Fruit fly (Drosophila melanogaster): ENCODE results near the gene m.
A peak's percentile ranks its signal among the peaks of the same experiment; 100 is the strongest.

m gene

dm6 chrX:11806196-11806595 lies 52.1 kb downstream of the m start:
- no peak for TF ChIP-seq NC2α (GFP tag; optimal IDR thresholded peaks at IDR 0.05)
- no peak for TF ChIP-seq zen2 (GFP tag; IDR thresholded peaks at IDR 0.05; ENCODE audit: partially characterized antibody)
- TF ChIP-seq hth (optimal IDR thresholded peaks at IDR 0.05), result no peak
- TF ChIP-seq CG11723 (GFP tag; optimal IDR thresholded peaks at IDR 0.05), result no peak
- TF ChIP-seq HHEX (GFP tag; optimal IDR thresholded peaks at IDR 0.05), result peak; percentile 17
- peak; percentile 22 for TF ChIP-seq CG13894 (tag; optimal IDR thresholded peaks at IDR 0.05)
- no peak for TF ChIP-seq CG14860 (GFP tag; IDR thresholded peaks at IDR 0.05; ENCODE audit: partially characterized antibody)
- no peak for TF ChIP-seq CG3995 (GFP tag; optimal IDR thresholded peaks at IDR 0.05)
- TF ChIP-seq D (optimal IDR thresholded peaks at IDR 0.05), result no peak
- TF ChIP-seq D (GFP tag; optimal IDR thresholded peaks at IDR 0.05), result peak; percentile 4
- TF ChIP-seq onecut (GFP tag; IDR thresholded peaks at IDR 0.05), result no peak
- no peak for TF ChIP-seq dmrt11E (tag; optimal IDR thresholded peaks at IDR 0.05)
- no peak for TF ChIP-seq CG9609 (GFP tag; optimal IDR thresholded peaks at IDR 0.05)
- no peak for TF ChIP-seq Fer2 (tag; optimal IDR thresholded peaks at IDR 0.05)
- TF ChIP-seq btn (GFP tag; optimal IDR thresholded peaks at IDR 0.05), result no peak
- TF ChIP-seq CG11456 (GFP tag; IDR thresholded peaks at IDR 0.05), result no peak
- peak; percentile 59 for TF ChIP-seq pfk (GFP tag; optimal IDR thresholded peaks at IDR 0.05)
- no peak for TF ChIP-seq HLH4C (GFP tag; IDR thresholded peaks at IDR 0.05; ENCODE audit: partially characterized antibody)
- TF ChIP-seq Trl (optimal IDR thresholded peaks at IDR 0.05), result no peak
- TF ChIP-seq Trl (GFP tag; optimal IDR thresholded peaks at IDR 0.05), result no peak
- peak; percentile 87 for TF ChIP-seq Med (GFP tag)
- TF ChIP-seq pnt (GFP tag; optimal IDR thresholded peaks at IDR 0.05), result no peak
- no peak for TF ChIP-seq zfh1 (GFP tag; IDR thresholded peaks at IDR 0.05)
- TF ChIP-seq al (GFP tag; IDR thresholded peaks at IDR 0.05), result no peak
- TF ChIP-seq fd64A (GFP tag; optimal IDR thresholded peaks at IDR 0.05), result no peak
- no peak for TF ChIP-seq HmgD (GFP tag; optimal IDR thresholded peaks at IDR 0.05)
- TF ChIP-seq lilli (GFP tag; optimal IDR thresholded peaks at IDR 0.05), result peak; percentile 22
- no peak for TF ChIP-seq Blimp-1 (GFP tag; optimal IDR thresholded peaks at IDR 0.05)
- TF ChIP-seq YL-1 (GFP tag; optimal IDR thresholded peaks at IDR 0.05), result no peak
- no peak for TF ChIP-seq fd102C (GFP tag; optimal IDR thresholded peaks at IDR 0.05)
- TF ChIP-seq h (optimal IDR thresholded peaks at IDR 0.05), result no peak
- TF ChIP-seq CG12942 (GFP tag; optimal IDR thresholded peaks at IDR 0.05), result no peak
- peak; percentile 37 for TF ChIP-seq sug (tag; optimal IDR thresholded peaks at IDR 0.05)
- peak; percentile 15 for TF ChIP-seq CG14710 (tag; optimal IDR thresholded peaks at IDR 0.05)
- TF ChIP-seq CG15514 (GFP tag; optimal IDR thresholded peaks at IDR 0.05), result peak; percentile 59
- no peak for TF ChIP-seq E2f1 (GFP tag; IDR thresholded peaks at IDR 0.05)
- 0 out of 2 replicates have a peak, but pooled peaks have one; percentile 10 for TF ChIP-seq CG13287 (GFP tag; IDR thresholded peaks at IDR 0.05; ENCODE audit: partially characterized antibody)
- no peak for TF ChIP-seq CG2678 (tag; optimal IDR thresholded peaks at IDR 0.05)
- TF ChIP-seq Hmr (GFP tag; optimal IDR thresholded peaks at IDR 0.05), result peak; percentile 47
- no peak for TF ChIP-seq jumu (GFP tag; optimal IDR thresholded peaks at IDR 0.05)
- no peak for TF ChIP-seq sc (optimal IDR thresholded peaks at IDR 0.05)
- no peak for TF ChIP-seq sc (GFP tag; optimal IDR thresholded peaks at IDR 0.05)
- no peak for TF ChIP-seq sqz (GFP tag; optimal IDR thresholded peaks at IDR 0.05)
- TF ChIP-seq HLH54F (GFP tag; optimal IDR thresholded peaks at IDR 0.05), result no peak
- no peak for TF ChIP-seq crol (GFP tag; IDR thresholded peaks at IDR 0.05)
- TF ChIP-seq ac (GFP tag; optimal IDR thresholded peaks at IDR 0.05), result no peak
- TF ChIP-seq CG13296 (GFP tag; optimal IDR thresholded peaks at IDR 0.05), result no peak
- TF ChIP-seq CG8388 (GFP tag; optimal IDR thresholded peaks at IDR 0.05), result no peak
- peak in 1 of 2 experiments; percentile 15 for TF ChIP-seq Pdp1 (GFP tag; optimal IDR thresholded peaks at IDR 0.05)
- TF ChIP-seq Sox100B (GFP tag; optimal IDR thresholded peaks at IDR 0.05), result no peak
- no peak for TF ChIP-seq CG8924 (tag; optimal IDR thresholded peaks at IDR 0.05)
- TF ChIP-seq CG12071 (GFP tag; optimal IDR thresholded peaks at IDR 0.05), result no peak
